Fruit fly (Drosophila melanogaster) whole organism, adult: Measurements from ENCODE around the gene Glg1.

ENCODE experiments used
- CG11617 ChIP-seq: fragments of 200-800 bp; sonication (Bioruptor generic); optimal IDR thresholded peaks from 2 replicates; lab custom pipeline; 2017; ENCODE audit warnings: mild to moderate bottlenecking, missing biosample characterization, missing genetic modification reagents, missing genetic modification characterization
- CG12768 ChIP-seq: fragments of 200-800 bp; sonication (Bioruptor generic); optimal IDR thresholded peaks from 2 replicates; lab custom pipeline; 2017; ENCODE audit warnings: missing biosample characterization, missing genetic modification characterization, mild to moderate bottlenecking, moderate library complexity, missing genetic modification reagents
- CG14711 ChIP-seq: fragments of 200-800 bp; sonication (Bioruptor generic); optimal IDR thresholded peaks from 2 replicates; lab custom pipeline; 2018; ENCODE audit warnings: missing biosample characterization, mild to moderate bottlenecking, missing genetic modification characterization, moderate library complexity
- CG33017 ChIP-seq: fragments of 200-800 bp; sonication (Bioruptor generic); optimal IDR thresholded peaks from 2 replicates; lab custom pipeline; 2018; ENCODE audit warnings: missing biosample characterization, mild to moderate bottlenecking, missing genetic modification characterization, moderate library complexity
- CG5204 ChIP-seq: fragments of 200-800 bp; sonication (Bioruptor generic); optimal IDR thresholded peaks from 2 replicates; lab custom pipeline; 2016; ENCODE audit warnings: missing biosample characterization, missing genetic modification characterization
- CG7045 ChIP-seq: fragments of 200-800 bp; sonication (Bioruptor generic); optimal IDR thresholded peaks from 2 replicates; lab custom pipeline; 2017; ENCODE audit warnings: missing biosample characterization, mild to moderate bottlenecking, missing genetic modification characterization
- CG7101 ChIP-seq: fragments of 200-800 bp; sonication (Bioruptor generic); optimal IDR thresholded peaks from 2 replicates; lab custom pipeline; 2018; ENCODE audit warnings: missing biosample characterization, mild to moderate bottlenecking, missing genetic modification characterization, moderate library complexity
- Crg-1 ChIP-seq: fragments of 200-800 bp; sonication (Bioruptor generic); optimal IDR thresholded peaks from 2 replicates; lab custom pipeline; 2016; ENCODE audit warnings: missing biosample characterization, missing genetic modification characterization
- Mnt ChIP-seq: fragments of 200-800 bp; sonication (Bioruptor generic); optimal IDR thresholded peaks from 2 replicates; lab custom pipeline; 2016; ENCODE audit warnings: missing biosample characterization, mild to moderate bottlenecking, missing genetic modification characterization
- bab1 ChIP-seq: fragments of 200-800 bp; sonication (Bioruptor generic); optimal IDR thresholded peaks from 3 replicates; lab custom pipeline; 2019; ENCODE audit warnings: missing biosample characterization, mild to moderate bottlenecking, missing genetic modification characterization, moderate library complexity
- cnc ChIP-seq, 2 experiments: fragments of >200 bp; optimal IDR thresholded peaks; 2 replicates each; lab custom pipeline; 2017
- kay ChIP-seq: fragments of 200-800 bp; sonication (Bioruptor generic); peaks from one replicate; lab custom pipeline; 2016; ENCODE audit warnings: missing biosample characterization, missing genetic modification characterization, borderline replicate concordance
- ovo ChIP-seq: fragments of 200-800 bp; sonication (Bioruptor generic); optimal IDR thresholded peaks from 2 replicates; lab custom pipeline; 2016; ENCODE audit warnings: missing biosample characterization, missing genetic modification characterization
- tj ChIP-seq: fragments of 200-800 bp; sonication (Bioruptor generic); optimal IDR thresholded peaks from 3 replicates; lab custom pipeline; 2017; ENCODE audit warnings: missing biosample characterization, mild to moderate bottlenecking, missing genetic modification characterization, moderate library complexity

DNA sequence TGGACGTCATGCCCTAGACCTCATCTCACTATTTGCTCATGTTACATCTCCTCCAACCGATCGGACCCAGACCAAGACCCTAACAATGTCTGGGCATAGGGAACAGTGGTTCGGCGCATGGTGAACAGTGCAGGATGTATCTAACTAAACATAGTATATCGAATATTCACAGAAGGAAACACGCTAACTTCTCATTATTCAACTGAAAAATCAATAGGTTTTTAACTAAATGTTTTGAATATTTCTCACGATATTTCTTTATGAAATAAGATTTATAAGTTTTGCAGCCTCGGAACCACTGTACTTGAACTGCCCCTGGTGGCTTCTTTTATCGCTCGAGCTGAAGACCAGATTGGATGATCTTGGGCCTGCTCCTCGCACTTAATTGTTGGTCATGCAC lies 53.7 kb downstream of the Glg1 start:
- TF ChIP-seq CG11617 (GFP tag; lab: Kevin White, UChicago), result no peak
- no peak for TF ChIP-seq cnc (optimal IDR thresholded peaks at IDR 0.05; lab: Kevin White, UChicago)
- no peak for TF ChIP-seq CG33017
- TF ChIP-seq CG7045, result no peak
- TF ChIP-seq Mnt, result no peak
- no peak for TF ChIP-seq bab1 (GFP tag; lab: Kevin White, UChicago)
- TF ChIP-seq tj (GFP tag; lab: Kevin White, UChicago), result no peak
- no peak for TF ChIP-seq CG14711
- TF ChIP-seq CG5204, result no peak
- no peak for TF ChIP-seq kay (GFP tag; lab: Kevin White, UChicago)
- TF ChIP-seq Crg-1 (GFP tag; lab: Kevin White, UChicago), result no peak
- TF ChIP-seq CG12768, result no peak
- TF ChIP-seq ovo (GFP tag; lab: Kevin White, UChicago), result no peak
- TF ChIP-seq CG7101 (tag; lab: Kevin White, UChicago), result no peak
